Fruit fly (Drosophila melanogaster): Measurements from ENCODE around the gene pyx.

Gene pyx

dm6 chr3L:271501-272249 lies 48.8 kb upstream of the pyx start (continued):
- no peak for TF ChIP-seq Abd-B (GFP tag; optimal IDR thresholded peaks at IDR 0.05)

dm6 chr3L:270760-271500 lies 48.1 kb upstream of the pyx start, which contains the start of gene miple2:
Gene miple2 (plus strand): TSS chr3L:271200.
- no peak for TF ChIP-seq Dif (GFP tag; optimal IDR thresholded peaks at IDR 0.05; ENCODE audit: partially characterized antibody)
- peak; percentile 54 for TF ChIP-seq Sp1 (GFP tag; optimal IDR thresholded peaks at IDR 0.05)
- TF ChIP-seq rgr (GFP tag; optimal IDR thresholded peaks at IDR 0.05) = peak; percentile 56
- peak in 1 of 2 experiments; percentile 64 for TF ChIP-seq foxo (GFP tag; optimal IDR thresholded peaks at IDR 0.05)
- TF ChIP-seq Rel (GFP tag; optimal IDR thresholded peaks at IDR 0.05) = peak; percentile 53
- no peak for TF ChIP-seq Rel (tag; optimal IDR thresholded peaks at IDR 0.05)
- TF ChIP-seq Hr83 (GFP tag; optimal IDR thresholded peaks at IDR 0.05; ENCODE audit: poor library complexity, severe bottlenecking) = no peak
- TF ChIP-seq HLH106 (tag; optimal IDR thresholded peaks at IDR 0.05) = peak; percentile 50
- TF ChIP-seq woc (GFP tag; optimal IDR thresholded peaks at IDR 0.05) = peak; percentile 52
- peak; percentile 43 for TF ChIP-seq dmrt93B (GFP tag; optimal IDR thresholded peaks at IDR 0.05)
- peak; percentile 71 for TF ChIP-seq fru (GFP tag; optimal IDR thresholded peaks at IDR 0.05)
- peak; percentile 49 for TF ChIP-seq sage (GFP tag; optimal IDR thresholded peaks at IDR 0.05)
- TF ChIP-seq Vsx2 (GFP tag; optimal IDR thresholded peaks at IDR 0.05; ENCODE audit: partially characterized antibody) = no peak
- TF ChIP-seq Hnf4 (GFP tag; optimal IDR thresholded peaks at IDR 0.05) = peak; percentile 22
- TF ChIP-seq psq (GFP tag; optimal IDR thresholded peaks at IDR 0.05) = peak; percentile 45
- peak; percentile 25 for TF ChIP-seq sv (GFP tag; optimal IDR thresholded peaks at IDR 0.05)
- TF ChIP-seq CrebA (GFP tag; optimal IDR thresholded peaks at IDR 0.05; ENCODE audit: borderline replicate concordance) = peak; percentile 58
- TF ChIP-seq OdsH (GFP tag; optimal IDR thresholded peaks at IDR 0.05) = peak; percentile 67
- TF ChIP-seq ey (GFP tag; optimal IDR thresholded peaks at IDR 0.05) = peak; percentile 61
- TF ChIP-seq Myc (optimal IDR thresholded peaks at IDR 0.05) = no peak
- TF ChIP-seq br (GFP tag; optimal IDR thresholded peaks at IDR 0.05) = peak; percentile 35
- peak; percentile 70 for TF ChIP-seq h (GFP tag; optimal IDR thresholded peaks at IDR 0.05)
- no peak for TF ChIP-seq Abd-B (GFP tag; optimal IDR thresholded peaks at IDR 0.05)

DNA sequence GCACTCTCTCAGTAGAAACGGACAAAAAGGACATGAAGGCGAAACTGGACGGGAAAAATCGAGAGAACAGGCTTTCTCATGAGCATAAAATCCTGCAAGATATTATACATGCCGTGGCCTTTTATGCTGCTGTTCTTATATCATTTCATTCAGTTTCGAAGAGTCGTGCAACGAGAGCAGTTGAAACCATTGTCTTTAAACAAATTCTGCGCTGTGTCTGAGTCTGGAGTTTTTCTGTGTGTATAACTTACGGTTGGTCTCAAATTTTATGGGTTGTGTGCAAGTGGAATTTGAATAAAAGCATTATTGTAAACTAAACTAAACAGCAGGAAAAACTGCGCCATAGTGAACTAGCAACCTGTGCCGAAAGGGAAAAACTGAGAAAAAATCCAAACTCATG lies 44.7 kb upstream of the pyx start:
- TF ChIP-seq GATAd (GFP tag; optimal IDR thresholded peaks at IDR 0.05) (no peak), Rel (GFP tag; optimal IDR thresholded peaks at IDR 0.05) (no peak), Rel (tag; optimal IDR thresholded peaks at IDR 0.05) (no peak), usp (GFP tag; optimal IDR thresholded peaks at IDR 0.05) (no peak)

dm6 chr3L:267083-267482 lies 44.2 kb upstream of the pyx start, which contains the start of gene miple1:
Gene miple1 (plus strand): TSS chr3L:267299.
- TF ChIP-seq Hr83 (GFP tag; optimal IDR thresholded peaks at IDR 0.05; ENCODE audit: poor library complexity, severe bottlenecking) (no peak), Jra (GFP tag; optimal IDR thresholded peaks at IDR 0.05) (no peak), dmrt93B (GFP tag; optimal IDR thresholded peaks at IDR 0.05) (no peak), Mio (GFP tag; optimal IDR thresholded peaks at IDR 0.05) (no peak), jim (GFP tag; optimal IDR thresholded peaks at IDR 0.05) (no peak), Rel (GFP tag; optimal IDR thresholded peaks at IDR 0.05) (no peak), Rel (tag; optimal IDR thresholded peaks at IDR 0.05) (no peak), usp (GFP tag; optimal IDR thresholded peaks at IDR 0.05) (no peak), woc (GFP tag; optimal IDR thresholded peaks at IDR 0.05) (no peak), GATAd (GFP tag; optimal IDR thresholded peaks at IDR 0.05) (no peak), CrebA (GFP tag; optimal IDR thresholded peaks at IDR 0.05; ENCODE audit: borderline replicate concordance) (no peak)

dm6 chr3L:265808-266207 lies 42.9 kb upstream of the pyx start, which contains the start of gene CG34263:
Gene CG34263 (minus strand): TSS chr3L:265908.
- TF ChIP-seq pan (optimal IDR thresholded peaks at IDR 0.05) (no peak), Mio (GFP tag; optimal IDR thresholded peaks at IDR 0.05) (no peak), ey (GFP tag; optimal IDR thresholded peaks at IDR 0.05) (no peak), foxo (GFP tag; optimal IDR thresholded peaks at IDR 0.05) (no peak), psq (GFP tag; optimal IDR thresholded peaks at IDR 0.05) (no peak), brk (GFP tag; optimal IDR thresholded peaks at IDR 0.05) (no peak), sage (GFP tag; optimal IDR thresholded peaks at IDR 0.05) (no peak), tai (GFP tag; optimal IDR thresholded peaks at IDR 0.05) (no peak), Dif (GFP tag; optimal IDR thresholded peaks at IDR 0.05; ENCODE audit: partially characterized antibody) (no peak), Rel (GFP tag; optimal IDR thresholded peaks at IDR 0.05) (no peak), Rel (tag; optimal IDR thresholded peaks at IDR 0.05) (no peak), Dfd (GFP tag; optimal IDR thresholded peaks at IDR 0.05) (no peak), h (GFP tag; optimal IDR thresholded peaks at IDR 0.05) (no peak)
